Worm (Caenorhabditis elegans) whole organism, L1 larva: ENCODE measurements around the gene K12B6.4.
"Not testable (repeated sequence)": the region's sequence is repeated elsewhere in the genome, so short reads cannot be mapped to it uniquely, and the experiment has no call there.

Experiments used
- C16A3.4 ChIP-seq: fragments of 150-350 bp; optimal IDR thresholded peaks from 2 replicates; lab custom pipeline; 2014; ENCODE audit warnings: missing biosample characterization, missing genetic modification characterization
- ces-1 ChIP-seq: fragments of 150-350 bp; optimal IDR thresholded peaks from 2 replicates; lab custom pipeline; 2014; ENCODE audit warnings: missing biosample characterization, missing genetic modification reagents, missing genetic modification characterization
- fkh-10 ChIP-seq: sonication (generic microtip); optimal IDR thresholded peaks from 2 replicates; lab custom pipeline; 2017; ENCODE audit warnings: missing biosample characterization, missing genetic modification reagents, missing genetic modification characterization
- lir-3 ChIP-seq: sonication (generic microtip); optimal IDR thresholded peaks from 2 replicates; lab custom pipeline; 2016; ENCODE audit warnings: mild to moderate bottlenecking, missing genetic modification characterization, moderate library complexity, missing compliant biosample characterization; ENCODE audit not compliant: poor library complexity
- nhr-84 ChIP-seq: sonication (generic microtip); optimal IDR thresholded peaks from 2 replicates; lab custom pipeline; 2017; ENCODE audit warnings: missing biosample characterization, missing genetic modification characterization
- unc-62 ChIP-seq: fragments of 150-350 bp; optimal IDR thresholded peaks from 2 replicates; lab custom pipeline; 2014; ENCODE audit warnings: missing biosample characterization, missing genetic modification reagents, missing genetic modification characterization
- unc-86 ChIP-seq: sonication (generic microtip); optimal IDR thresholded peaks from 2 replicates; lab custom pipeline; 2016; ENCODE audit warnings: missing genetic modification characterization, missing compliant biosample characterization
- unc-98 ChIP-seq: fragments of 200-800 bp; sonication (Bioruptor generic); IDR thresholded peaks from 2 replicates; pipeline ENCODE4 v1.3.6; 2022; ENCODE audit warnings: missing genetic modification characterization, missing compliant biosample characterization

- TF ChIP-seq C16A3.4 (tag; lab: Kevin White, UChicago); fkh-10; nhr-84; unc-62 (GFP tag; lab: Kevin White, UChicago); unc-86 (tag; lab: Kevin White, UChicago); ces-1; lir-3 (tag; lab: Kevin White, UChicago): not testable (repeated sequence)
- TF ChIP-seq unc-98 (GFP tag; lab: Robert Waterston, UW): peak; percentile 64
Measured at ce11 chrV:6296536-6296935, 15.5 kb upstream of the K12B6.4 start.
